Worm (Caenorhabditis elegans) whole organism, midembryonic: ENCODE data around the gene T07G12.2.

Source experiments
- T22C8.4 ChIP-seq: fragments of 200-800 bp; sonication (Bioruptor generic); IDR thresholded peaks from 2 replicates; pipeline ENCODE4 v1.3.6; 2022; ENCODE audit warnings: missing genetic modification characterization, missing compliant biosample characterization
- flt-1 ChIP-seq: fragments of 200-800 bp; sonication (Bioruptor generic); IDR thresholded peaks from 2 replicates; pipeline ENCODE4 v1.3.6; 2022; ENCODE audit warnings: missing genetic modification characterization, missing compliant biosample characterization
- klf-2 ChIP-seq: fragments of 200-800 bp; sonication (Bioruptor generic); conservative IDR thresholded peaks from 2 replicates; pipeline ENCODE4 v1.3.6; 2022; ENCODE audit warnings: missing genetic modification reagents, missing genetic modification characterization, missing compliant biosample characterization
- med-1 ChIP-seq: sonication (generic microtip); optimal IDR thresholded peaks from 2 replicates; lab custom pipeline; 2017; ENCODE audit warnings: missing genetic modification characterization, mild to moderate bottlenecking, missing compliant biosample characterization, antibody characterized with exemption, missing genetic modification reagents; ENCODE audit not compliant: insufficient read depth
- ref-1 ChIP-seq: fragments of 200-800 bp; sonication (Bioruptor generic); conservative IDR thresholded peaks from 2 replicates; pipeline ENCODE4 v1.3.6; 2022; ENCODE audit warnings: missing genetic modification reagents, missing genetic modification characterization, missing compliant biosample characterization
- tab-1 ChIP-seq: fragments of 200-800 bp; sonication (Bioruptor generic); IDR thresholded peaks from 2 replicates; pipeline ENCODE4 v1.3.6; 2022; ENCODE audit warnings: missing genetic modification characterization, missing compliant biosample characterization
- ztf-23 ChIP-seq: fragments of 200-800 bp; sonication (Bioruptor generic); IDR thresholded peaks from 2 replicates; pipeline ENCODE4 v1.3.6; 2022; ENCODE audit warnings: missing genetic modification reagents, missing genetic modification characterization, missing compliant biosample characterization
- ztf-29 ChIP-seq: fragments of 200-800 bp; sonication (Bioruptor generic); IDR thresholded peaks from 2 replicates; pipeline ENCODE4 v1.3.6; 2022; ENCODE audit warnings: missing genetic modification reagents, missing genetic modification characterization, missing compliant biosample characterization

DNA sequence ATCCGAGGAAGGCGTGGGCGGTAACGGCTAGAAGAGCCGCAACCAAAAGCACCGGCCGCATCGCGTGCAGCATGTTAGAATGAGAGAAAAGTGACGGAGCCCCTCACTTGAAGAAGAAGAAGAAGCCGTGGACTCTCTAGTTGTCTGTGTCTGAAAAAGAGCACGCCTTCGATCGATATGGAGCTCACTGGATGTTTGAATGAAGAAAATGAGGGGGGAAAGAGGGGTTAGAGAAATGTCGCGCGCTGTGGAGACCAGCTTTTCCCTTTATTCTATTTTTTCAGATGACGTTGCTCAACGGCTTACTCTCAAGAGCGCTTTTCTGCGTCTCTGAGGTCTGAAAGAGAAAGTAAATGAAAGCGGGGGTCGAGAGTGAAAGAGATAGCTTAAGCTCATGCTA lies 48.8 kb upstream of the T07G12.2 start, which contains the start of gene egl-21:
- TF ChIP-seq T22C8.4 (GFP tag; lab: Robert Waterston, UW) (no peak), ztf-23 (GFP tag; lab: Robert Waterston, UW) (no peak), ztf-29 (GFP tag; lab: Robert Waterston, UW) (no peak), ref-1 (no peak), flt-1 (GFP tag; lab: Robert Waterston, UW) (no peak), med-1 (GFP tag; lab: Kevin White, UChicago) (no peak), klf-2 (GFP tag; lab: Robert Waterston, UW) (no peak), tab-1 (no peak)
